Worm (Caenorhabditis elegans): ENCODE data around the gene F44B9.5.

F44B9.5 gene

DNA sequence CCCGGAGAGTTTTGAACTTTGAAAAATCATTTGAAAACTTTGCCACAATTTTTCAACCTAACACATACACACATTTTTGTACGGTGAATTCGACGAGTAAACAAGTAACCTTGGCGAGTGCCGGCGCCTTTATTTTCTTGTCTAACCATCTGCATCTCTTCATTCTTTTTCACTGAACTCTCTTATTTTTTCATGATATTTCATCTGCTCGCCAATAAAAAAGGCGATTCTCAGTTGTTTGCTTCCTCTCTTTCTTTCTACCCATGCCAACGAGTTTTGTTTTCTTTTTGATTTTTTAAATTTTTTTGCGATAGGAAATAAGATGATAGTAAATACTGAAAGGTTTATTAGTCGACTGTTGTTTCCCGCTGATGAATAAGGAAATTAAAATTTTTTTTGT lies 37.6 kb downstream of the F44B9.5 start (continued):
- TF ChIP-seq ceh-40 (GFP tag; IDR thresholded peaks at IDR 0.05) (no peak), efl-1 (GFP tag; optimal IDR thresholded peaks at IDR 0.05) (no peak)

- TF ChIP-seq unc-62 (GFP tag; optimal IDR thresholded peaks at IDR 0.05) (no peak), ekl-4 (GFP tag; IDR thresholded peaks at IDR 0.05) (peak; percentile 47; the same call in 1 of the 2 replicates), ztf-26 (tag; optimal IDR thresholded peaks at IDR 0.05) (peak; percentile 13), ama-1 (optimal IDR thresholded peaks at IDR 0.05) (no peak), ama-1 (GFP tag; optimal IDR thresholded peaks at IDR 0.05) (no peak), nfya-1 (tag; optimal IDR thresholded peaks at IDR 0.05; ENCODE audit: borderline replicate concordance, insufficient read depth) (no peak), ceh-58 (GFP tag; IDR thresholded peaks at IDR 0.05) (no peak), die-1 (tag; optimal IDR thresholded peaks at IDR 0.05) (peak; percentile 17), lsl-1 (GFP tag; optimal IDR thresholded peaks at IDR 0.05) (peak; percentile 7), ztf-18 (tag; optimal IDR thresholded peaks at IDR 0.05) (peak; percentile 35), nhr-80 (tag; optimal IDR thresholded peaks at IDR 0.05) (peak; percentile 10), rpc-1 (optimal IDR thresholded peaks at IDR 0.05) (peak; percentile 60), rpc-1 (tag; optimal IDR thresholded peaks at IDR 0.05) (peak; percentile 68), akir-1 (GFP tag; optimal IDR thresholded peaks at IDR 0.05) (no peak), egrh-3 (GFP tag; IDR thresholded peaks at IDR 0.05) (no peak), aptf-3 (GFP tag; IDR thresholded peaks at IDR 0.05) (0 out of 2 replicates have a peak, but pooled peaks have one; percentile 13), tbp1 (GFP tag; optimal IDR thresholded peaks at IDR 0.05) (peak; percentile 86), madf-6 (GFP tag; IDR thresholded peaks at IDR 0.05) (peak; percentile 61; the same call in 1 of the 2 replicates), B0261.1 (tag; optimal IDR thresholded peaks at IDR 0.05) (peak; percentile 64), D2030.7 (GFP tag; IDR thresholded peaks at IDR 0.05) (peak; percentile 17; the same call in 1 of the 2 replicates), cebp-1 (GFP tag; IDR thresholded peaks at IDR 0.05) (no peak), cebp-1 (tag; optimal IDR thresholded peaks at IDR 0.05) (peak; percentile 9), lin-26 (GFP tag; IDR thresholded peaks at IDR 0.05) (peak; percentile 66), lin-54 (GFP tag; optimal IDR thresholded peaks at IDR 0.05) (peak; percentile 26), rcor-1 (GFP tag; IDR thresholded peaks at IDR 0.05) (0 out of 2 replicates have a peak, but pooled peaks have one; percentile 20)
Measured at ce11 chrIII:7978289-7978688, 38.0 kb downstream of the F44B9.5 start.

DNA sequence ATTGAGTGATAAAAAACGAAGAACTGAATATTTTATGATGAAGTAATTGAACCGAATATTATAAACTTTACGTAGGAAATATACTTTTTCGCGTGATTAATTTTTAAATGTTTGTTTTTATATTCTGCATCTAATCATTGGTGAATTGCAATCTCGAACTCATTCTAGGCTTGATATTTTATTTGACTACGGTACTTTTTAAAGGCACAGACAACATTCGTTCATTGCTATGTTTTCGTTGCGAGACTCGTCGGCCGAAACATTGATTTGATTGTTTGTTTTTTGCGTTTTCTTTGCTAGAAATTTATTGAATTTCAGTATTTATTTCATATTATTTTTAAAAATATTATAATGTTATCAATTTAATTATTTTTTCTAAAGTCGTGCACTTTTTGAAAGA lies 38.6 kb downstream of the F44B9.5 start, which contains the start of gene C06G4.4:
TSS of gene C06G4.4 (minus strand) at position 36 of the 400 bp plus-strand sequence.
- TF ChIP-seq madf-6 (GFP tag; IDR thresholded peaks at IDR 0.05) = peak; percentile 81
- TF ChIP-seq xnd-1 (tag; optimal IDR thresholded peaks at IDR 0.05) = peak; percentile 29
- no peak for TF ChIP-seq atf-7 (tag; optimal IDR thresholded peaks at IDR 0.05)
- no peak for TF ChIP-seq mel-28 (tag; optimal IDR thresholded peaks at IDR 0.05; ENCODE audit: borderline replicate concordance)
- no peak for TF ChIP-seq efl-1 (GFP tag; optimal IDR thresholded peaks at IDR 0.05)
- no peak for TF ChIP-seq him-1 (tag; optimal IDR thresholded peaks at IDR 0.05)
- TF ChIP-seq F39B2.1 (GFP tag; IDR thresholded peaks at IDR 0.05) = no peak
- peak; percentile 77 for TF ChIP-seq madf-8 (GFP tag; conservative IDR thresholded peaks at IDR 0.05)
- TF ChIP-seq lin-40 (tag; optimal IDR thresholded peaks at IDR 0.05) = no peak
- TF ChIP-seq nfya-2 (GFP tag; IDR thresholded peaks at IDR 0.05) = no peak
- peak; percentile 45; the same call in 1 of the 2 replicates for TF ChIP-seq F33H1.4 (GFP tag; IDR thresholded peaks at IDR 0.05)
- peak; percentile 70 for TF ChIP-seq lsl-1 (GFP tag; optimal IDR thresholded peaks at IDR 0.05)
- TF ChIP-seq dpl-1 (GFP tag; optimal IDR thresholded peaks at IDR 0.05) = peak; percentile 2
- peak in 1 of 3 experiments; percentile 10 for TF ChIP-seq lin-35 (GFP tag; optimal IDR thresholded peaks at IDR 0.05)
- no peak for TF ChIP-seq F55B11.4 (tag; optimal IDR thresholded peaks at IDR 0.05; ENCODE audit: borderline replicate concordance, insufficient read depth)
- TF ChIP-seq attf-5 (GFP tag; optimal IDR thresholded peaks at IDR 0.05) = no peak
